Worm (Caenorhabditis elegans): ENCODE results near the gene col-88.
A peak's percentile ranks its signal among the peaks of the same experiment; 100 is the strongest.

Gene col-88

ce11 chrIII:89155-89554, 48.3 kb downstream of the col-88 start (continued):
- peak in 1 of 2 experiments; percentile 75 for TF ChIP-seq daf-16 (GFP tag; optimal IDR thresholded peaks at IDR 0.05)
- TF ChIP-seq daf-16 (tag; optimal IDR thresholded peaks at IDR 0.05): peak; percentile 41
- peak; percentile 66; the same call in 1 of the 2 replicates for TF ChIP-seq F26F4.8 (GFP tag; conservative IDR thresholded peaks at IDR 0.05)
- peak; percentile 81 for TF ChIP-seq arid-1 (GFP tag; conservative IDR thresholded peaks at IDR 0.05)
- TF ChIP-seq unc-130 (GFP tag; optimal IDR thresholded peaks at IDR 0.05): peak; percentile 61
- TF ChIP-seq lin-15B (tag; optimal IDR thresholded peaks at IDR 0.05): no peak
- TF ChIP-seq dve-1 (tag; optimal IDR thresholded peaks at IDR 0.05; ENCODE audit: insufficient read depth): peak; percentile 70
- no peak for TF ChIP-seq lin-29 (GFP tag; IDR thresholded peaks at IDR 0.05)
- no peak for TF ChIP-seq nhr-111 (GFP tag; optimal IDR thresholded peaks at IDR 0.05)
- no peak for TF ChIP-seq aha-1 (tag)
- TF ChIP-seq ceh-32 (tag; optimal IDR thresholded peaks at IDR 0.05; ENCODE audit: poor library complexity): no peak
- TF ChIP-seq zag-1 (tag; optimal IDR thresholded peaks at IDR 0.05): no peak
- TF ChIP-seq egl-43 (GFP tag; IDR thresholded peaks at IDR 0.05): peak; percentile 79; the same call in 1 of the 2 replicates
- peak; percentile 52 for TF ChIP-seq nhr-102 (tag; optimal IDR thresholded peaks at IDR 0.05)
- peak; percentile 39 for TF ChIP-seq lir-3 (tag; optimal IDR thresholded peaks at IDR 0.05)
- TF ChIP-seq duxl-1 (tag; optimal IDR thresholded peaks at IDR 0.05; ENCODE audit: poor library complexity): peak; percentile 84
- peak; percentile 68 for TF ChIP-seq T26A8.4 (GFP tag; IDR thresholded peaks at IDR 0.05)
- TF ChIP-seq attf-4 (tag; optimal IDR thresholded peaks at IDR 0.05): no peak
- no peak for TF ChIP-seq mxl-3 (GFP tag; optimal IDR thresholded peaks at IDR 0.05)
- TF ChIP-seq nhr-11 (tag; optimal IDR thresholded peaks at IDR 0.05): no peak
- no peak for TF ChIP-seq jun-1 (tag; optimal IDR thresholded peaks at IDR 0.05)
- no peak for TF ChIP-seq snpc-4 (tag; optimal IDR thresholded peaks at IDR 0.05)
- TF ChIP-seq lim-7 (GFP tag; IDR thresholded peaks at IDR 0.05): peak; percentile 81
- peak; percentile 50 for TF ChIP-seq Y5F2A.4 (GFP tag; optimal IDR thresholded peaks at IDR 0.05)
- TF ChIP-seq pha-4 (GFP tag; IDR thresholded peaks at IDR 0.05): peak; percentile 87
- TF ChIP-seq pha-4 (tag; optimal IDR thresholded peaks at IDR 0.05): no peak
- peak; percentile 72 for TF ChIP-seq mes-2 (tag; optimal IDR thresholded peaks at IDR 0.05; ENCODE audit: poor library complexity, severe bottlenecking)
- TF ChIP-seq F37D6.2 (tag; optimal IDR thresholded peaks at IDR 0.05): no peak
- TF ChIP-seq nhr-6 (tag; optimal IDR thresholded peaks at IDR 0.05): no peak
- TF ChIP-seq egl-27 (tag; optimal IDR thresholded peaks at IDR 0.05): no peak
- TF ChIP-seq cey-2 (tag; optimal IDR thresholded peaks at IDR 0.05; ENCODE audit: borderline replicate concordance, insufficient read depth): no peak
- TF ChIP-seq fos-1 (tag; optimal IDR thresholded peaks at IDR 0.05): no peak
- no peak for TF ChIP-seq ztf-11 (tag; optimal IDR thresholded peaks at IDR 0.05)
- TF ChIP-seq skn-1 (tag; optimal IDR thresholded peaks at IDR 0.05): no peak
- TF ChIP-seq nhr-48 (tag; optimal IDR thresholded peaks at IDR 0.05): no peak
- peak; percentile 69 for TF ChIP-seq mep-1 (tag; optimal IDR thresholded peaks at IDR 0.05)
- no peak for TF ChIP-seq daf-12 (tag; optimal IDR thresholded peaks at IDR 0.05)
- peak in 1 of 2 experiments; percentile 84 for TF ChIP-seq unc-62 (GFP tag; optimal IDR thresholded peaks at IDR 0.05 in 1 of 2)
- TF ChIP-seq unc-62 (tag; optimal IDR thresholded peaks at IDR 0.05): no peak
- peak; percentile 71 for TF ChIP-seq snpc-1.2 (GFP tag; IDR thresholded peaks at IDR 0.05)
- TF ChIP-seq nhr-77 (tag; optimal IDR thresholded peaks at IDR 0.05): no peak
- no peak for TF ChIP-seq nhr-10 (tag; optimal IDR thresholded peaks at IDR 0.05)
- TF ChIP-seq dpl-1 (GFP tag; optimal IDR thresholded peaks at IDR 0.05): peak; percentile 30
- TF ChIP-seq ceh-28 (tag; optimal IDR thresholded peaks at IDR 0.05): peak; percentile 24
- no peak for TF ChIP-seq unc-39 (tag; optimal IDR thresholded peaks at IDR 0.05)
- no peak for TF ChIP-seq Y75B8A.6 (GFP tag; IDR thresholded peaks at IDR 0.05)
- TF ChIP-seq sdz-12 (GFP tag; optimal IDR thresholded peaks at IDR 0.05): no peak
- peak; percentile 56 for TF ChIP-seq gei-8 (GFP tag; optimal IDR thresholded peaks at IDR 0.05)
- peak; percentile 46; the same call in 1 of the 2 replicates for TF ChIP-seq php-3 (GFP tag; IDR thresholded peaks at IDR 0.05)
- 0 out of 2 replicates have a peak, but pooled peaks have one; percentile 55 for TF ChIP-seq dmd-9 (GFP tag; IDR thresholded peaks at IDR 0.05)
- TF ChIP-seq lin-13 (GFP tag; optimal IDR thresholded peaks at IDR 0.05): peak; percentile 55
- TF ChIP-seq ZK337.2 (GFP tag; IDR thresholded peaks at IDR 0.05): no peak
- no peak for TF ChIP-seq ceh-62 (tag; optimal IDR thresholded peaks at IDR 0.05)

Data from whole organism, L4 larva.